Worm (Caenorhabditis elegans) whole organism, dauer: ENCODE results near the gene ZK1307.1.

Experiments
- unc-62 ChIP-seq: sonication (generic microtip); optimal IDR thresholded peaks from 2 replicates; lab custom pipeline; 2017; ENCODE audit warnings: missing biosample characterization, missing genetic modification reagents, missing genetic modification characterization

ZK1307.1 gene

ce11 chrII:9621913-9622348 is 33.4 kb downstream of the ZK1307.1 start:
- TF ChIP-seq unc-62, result no peak

- no peak for TF ChIP-seq unc-62
These were observed 34.3 kb downstream of the ZK1307.1 start for ce11 chrII:9621121-9621520.

- no peak for TF ChIP-seq unc-62
These were observed 34.8 kb downstream of the ZK1307.1 start for ce11 chrII:9620616-9621015.

- TF ChIP-seq unc-62, result no peak
These were observed 35.3 kb downstream of the ZK1307.1 start for ce11 chrII:9619995-9620535.

ce11 chrII:9619402-9619862 is 35.9 kb downstream of the ZK1307.1 start:
- no peak for TF ChIP-seq unc-62

ce11 chrII:9618759-9619158 is 36.6 kb downstream of the ZK1307.1 start:
- no peak for TF ChIP-seq unc-62

- TF ChIP-seq unc-62, result no peak
These were observed 37.5 kb downstream of the ZK1307.1 start for ce11 chrII:9617902-9618245.

- TF ChIP-seq unc-62, result no peak
These were observed 38.1 kb downstream of the ZK1307.1 start, which contains the start of gene hal-3 for ce11 chrII:9617039-9617901. hal-3 (minus strand) TSS chrII:9617125.

- no peak for TF ChIP-seq unc-62
These were observed 40.7 kb downstream of the ZK1307.1 start, which contains the start of gene hlh-6 for ce11 chrII:9614728-9615127. hlh-6 (minus strand) TSS chrII:9614828.

ce11 chrII:9611347-9611923 is 43.9 kb downstream of the ZK1307.1 start, which contains the start of the genes T15H9.5 and T15H9.4:
T15H9.5 (minus strand) TSS chrII:9611447.
T15H9.4 (plus strand) TSS chrII:9611873.
- no peak for TF ChIP-seq unc-62

- TF ChIP-seq unc-62, result no peak
These were observed 46.1 kb downstream of the ZK1307.1 start, which contains the start of gene pap-2 for ce11 chrII:9609296-9609695. pap-2 (minus strand) TSS chrII:9609396.

- no peak for TF ChIP-seq unc-62
These were observed 48.2 kb downstream of the ZK1307.1 start for ce11 chrII:9607137-9607536.

ce11 chrII:9606485-9607036 is 48.8 kb downstream of the ZK1307.1 start:
- TF ChIP-seq unc-62, result no peak

- no peak for TF ChIP-seq unc-62
These were observed 49.4 kb downstream of the ZK1307.1 start for ce11 chrII:9605954-9606353.

ce11 chrII:9605336-9605735 is 50.0 kb downstream of the ZK1307.1 start, which contains the start of gene nhr-19:
nhr-19 (minus strand) TSS chrII:9605526.
- no peak for TF ChIP-seq unc-62

- TF ChIP-seq unc-62, result no peak
These were observed 50.7 kb downstream of the ZK1307.1 start for ce11 chrII:9604685-9605084.
